Comparison of ENCODE assay signal across 1 worm cellular context in genomic region chrIV:9335552-9336251, ce11.
TF ChIP-seq lines count a peak whose summit lies in the region.

Gene coa-4, minus strand, starts transcription at chrIV:9335602.
Gene T20D3.14, minus strand, starts transcription at chrIV:9335909.

TF ChIP-seq in whole organism, L1 larva, 84 proteins besides CTCF, POLR2A, EP300 and RAD21 (continued from another document):
- TF ChIP-seq dsc-1 (tag; optimal IDR thresholded peaks at IDR 0.05; lab: Kevin White, UChicago) (no peak), ztf-4 (tag; optimal IDR thresholded peaks at IDR 0.05; lab: Kevin White, UChicago) (no peak), lin-13 (GFP tag; optimal IDR thresholded peaks at IDR 0.05; lab: Kevin White, UChicago) (no peak), snu-23 (GFP tag; optimal IDR thresholded peaks at IDR 0.05; lab: Kevin White, UChicago) (peak; percentile 75), hpl-2 (GFP tag; optimal IDR thresholded peaks at IDR 0.05; lab: Kevin White, UChicago) (no peak), lin-15B (tag; optimal IDR thresholded peaks at IDR 0.05; lab: Kevin White, UChicago) (no peak), ceh-88 (GFP tag; IDR thresholded peaks at IDR 0.05; lab: Robert Waterston, UW) (no peak), sup-37 (GFP tag; optimal IDR thresholded peaks at IDR 0.05; lab: Kevin White, UChicago) (no peak)
TF ChIP-seq in whole organism, L1 larva: peak in this region for 24.
